Fruit fly (Drosophila melanogaster) whole organism, embryonic: ENCODE measurements around the gene Cpr67Fb.
A peak's percentile ranks its signal among the peaks of the same experiment; 100 is the strongest.

Experiments used
- Abd-B ChIP-seq: fragments of 200-800 bp; sonication (Bioruptor generic); optimal IDR thresholded peaks from 2 replicates; lab custom pipeline; 2018; ENCODE audit warnings: missing biosample characterization, mild to moderate bottlenecking, missing genetic modification characterization, moderate library complexity
- Atf6 ChIP-seq: fragments of 200-800 bp; sonication (Bioruptor generic); IDR thresholded peaks from 2 replicates; pipeline ENCODE4 v1.3.6; 2022; ENCODE audit warnings: missing biosample characterization, missing genetic modification characterization
- Bdp1 ChIP-seq: fragments of 200-800 bp; sonication (Bioruptor generic); optimal IDR thresholded peaks from 3 replicates; lab custom pipeline; 2016; ENCODE audit warnings: missing biosample characterization, missing genetic modification characterization
- CG1233 ChIP-seq: fragments of 200-800 bp; sonication (Bioruptor generic); optimal IDR thresholded peaks from 4 replicates; lab custom pipeline; 2018; ENCODE audit warnings: missing biosample characterization, mild to moderate bottlenecking, missing genetic modification characterization
- CG13775 ChIP-seq: fragments of 200-800 bp; sonication (Bioruptor generic); optimal IDR thresholded peaks from 3 replicates; lab custom pipeline; 2017; ENCODE audit warnings: missing biosample characterization, mild to moderate bottlenecking, missing genetic modification characterization
- CG13894 ChIP-seq: fragments of 200-800 bp; sonication (Bioruptor generic); optimal IDR thresholded peaks from 3 replicates; lab custom pipeline; 2018; ENCODE audit warnings: missing biosample characterization, mild to moderate bottlenecking, missing genetic modification characterization, moderate library complexity
- CG2712 ChIP-seq: fragments of 200-800 bp; optimal IDR thresholded peaks from 3 replicates; lab custom pipeline; 2019; ENCODE audit warnings: missing biosample characterization, mild to moderate bottlenecking, missing genetic modification characterization, moderate library complexity
- CG31365 ChIP-seq: fragments of 200-800 bp; sonication (Bioruptor generic); optimal IDR thresholded peaks from 2 replicates; lab custom pipeline; 2018; ENCODE audit warnings: missing biosample characterization, mild to moderate bottlenecking, missing genetic modification characterization
- CG3163 ChIP-seq: fragments of 200-800 bp; sonication (Bioruptor generic); optimal IDR thresholded peaks from 3 replicates; lab custom pipeline; 2016; ENCODE audit warnings: missing biosample characterization, missing genetic modification characterization
- CG32767 ChIP-seq: fragments of 200-800 bp; sonication (Bioruptor generic); IDR thresholded peaks from 2 replicates; pipeline ENCODE4 v1.3.6; 2022; ENCODE audit warnings: missing biosample characterization, missing genetic modification characterization
- CG32772 ChIP-seq: fragments of 200-800 bp; sonication (Bioruptor generic); IDR thresholded peaks from 2 replicates; pipeline ENCODE4 v1.3.6; 2022; ENCODE audit warnings: missing biosample characterization, missing genetic modification characterization
- CG34224 ChIP-seq: fragments of 200-800 bp; sonication (Bioruptor generic); IDR thresholded peaks from 3 replicates; pipeline ENCODE4 v1.3.6; 2022; ENCODE audit warnings: missing biosample characterization, missing genetic modification characterization; ENCODE audit not compliant: partially characterized antibody
- CG4360 ChIP-seq: fragments of 200-800 bp; sonication (Bioruptor generic); IDR thresholded peaks from 2 replicates; pipeline ENCODE4 v1.3.6; 2022; ENCODE audit warnings: missing biosample characterization, missing genetic modification characterization
- CG6854 ChIP-seq: fragments of 200-800 bp; sonication (Bioruptor generic); optimal IDR thresholded peaks from 3 replicates; lab custom pipeline; 2017; ENCODE audit warnings: missing biosample characterization, mild to moderate bottlenecking, missing genetic modification characterization
- CG8089 ChIP-seq: fragments of 200-800 bp; sonication (Bioruptor generic); optimal IDR thresholded peaks from 3 replicates; lab custom pipeline; 2016; ENCODE audit warnings: missing biosample characterization, missing genetic modification characterization
- CG8290 ChIP-seq, 3 experiments: fragments of 200-800 bp; sonication (Bioruptor generic); optimal IDR thresholded peaks; 2 replicates each; lab custom pipeline; 2016 to 2019; ENCODE audit warnings: missing biosample characterization in 3 of 3, missing genetic modification characterization in 3 of 3, mild to moderate bottlenecking in 2 of 3, moderate library complexity in 1 of 3
- CG9727 ChIP-seq: fragments of 200-800 bp; sonication (Bioruptor generic); optimal IDR thresholded peaks from 3 replicates; lab custom pipeline; 2017; ENCODE audit warnings: missing biosample characterization, mild to moderate bottlenecking, missing genetic modification characterization
- CG9932 ChIP-seq: fragments of 200-800 bp; sonication (Bioruptor generic); IDR thresholded peaks from 2 replicates; pipeline ENCODE4 v1.3.6; 2022; ENCODE audit warnings: missing biosample characterization, missing genetic modification characterization
- Dbx ChIP-seq: fragments of 200-800 bp; sonication (Bioruptor generic); IDR thresholded peaks from 3 replicates; pipeline ENCODE4 v1.3.6; 2022; ENCODE audit warnings: missing biosample characterization, missing genetic modification characterization
- Deaf1 ChIP-seq: fragments of 200-800 bp; optimal IDR thresholded peaks from 3 replicates; lab custom pipeline; 2019; ENCODE audit warnings: missing biosample characterization, mild to moderate bottlenecking, missing genetic modification characterization, moderate library complexity
- Hey ChIP-seq: fragments of 200-800 bp; sonication (Bioruptor generic); optimal IDR thresholded peaks from 3 replicates; lab custom pipeline; 2018; ENCODE audit warnings: missing biosample characterization, mild to moderate bottlenecking, missing genetic modification characterization
- Hmr ChIP-seq: fragments of 200-800 bp; sonication (Bioruptor generic); optimal IDR thresholded peaks from 3 replicates; lab custom pipeline; 2017; ENCODE audit warnings: mild to moderate bottlenecking, missing biosample characterization, missing genetic modification reagents, missing genetic modification characterization
- Hr39 ChIP-seq: fragments of >200 bp; optimal IDR thresholded peaks from 2 replicates; lab custom pipeline; 2017
- Hr78 ChIP-seq, 2 experiments: fragments of 200-800 bp in 1 of 2; fragments of >200 bp in 1 of 2; sonication (Bioruptor generic) in 1 of 2; optimal IDR thresholded peaks; 2 replicates each; lab custom pipeline; 2017 to 2019; ENCODE audit warnings: missing biosample characterization in 2 of 2, missing genetic modification characterization in 2 of 2, mild to moderate bottlenecking in 1 of 2, moderate library complexity in 1 of 2
- Jarid2 ChIP-seq: fragments of 200-800 bp; sonication (Bioruptor generic); optimal IDR thresholded peaks from 3 replicates; lab custom pipeline; 2017; ENCODE audit warnings: mild to moderate bottlenecking, missing biosample characterization, missing genetic modification reagents, missing genetic modification characterization
- Med ChIP-seq: fragments of 200-800 bp; sonication (Bioruptor generic); peaks from one replicate; lab custom pipeline; 2016; ENCODE audit warnings: missing biosample characterization, missing genetic modification characterization, mild to moderate bottlenecking, inconsistent platforms, moderate library complexity
- Sry-β ChIP-seq: fragments of 200-800 bp; sonication (Bioruptor generic); optimal IDR thresholded peaks from 2 replicates; lab custom pipeline; 2018; ENCODE audit warnings: missing biosample characterization, mild to moderate bottlenecking, missing genetic modification characterization, moderate library complexity
- Tbp ChIP-seq: fragments of >200 bp; optimal IDR thresholded peaks from 2 replicates; lab custom pipeline; 2018; ENCODE audit warnings: missing biosample characterization, missing genetic modification characterization
- ase ChIP-seq: fragments of 200-800 bp; sonication (Bioruptor generic); IDR thresholded peaks from 3 replicates; pipeline ENCODE4 v1.3.6; 2022; ENCODE audit warnings: missing biosample characterization, missing genetic modification characterization
- cad ChIP-seq: fragments of >200 bp; optimal IDR thresholded peaks from 2 replicates; lab custom pipeline; 2017; ENCODE audit warnings: missing biosample characterization, missing genetic modification characterization
- cato ChIP-seq: fragments of 200-800 bp; sonication (Bioruptor generic); optimal IDR thresholded peaks from 2 replicates; lab custom pipeline; 2016; ENCODE audit warnings: missing biosample characterization, missing genetic modification characterization, borderline replicate concordance
- chinmo ChIP-seq: fragments of 200-800 bp; sonication (Bioruptor generic); IDR thresholded peaks from 4 replicates; pipeline ENCODE4 v1.3.6; 2022; ENCODE audit warnings: missing biosample characterization, missing genetic modification characterization; ENCODE audit not compliant: partially characterized antibody
- corto ChIP-seq: fragments of 200-800 bp; sonication (Bioruptor generic); optimal IDR thresholded peaks from 2 replicates; lab custom pipeline; 2016; ENCODE audit warnings: missing biosample characterization, mild to moderate bottlenecking, missing genetic modification characterization, moderate library complexity
- crol ChIP-seq: fragments of 200-800 bp; sonication (Bioruptor generic); IDR thresholded peaks from 2 replicates; pipeline ENCODE4 v1.3.6; 2022; ENCODE audit warnings: missing biosample characterization, missing genetic modification characterization
- danr ChIP-seq: fragments of 200-800 bp; sonication (Bioruptor generic); IDR thresholded peaks from 2 replicates; pipeline ENCODE4 v1.3.6; 2022; ENCODE audit warnings: missing biosample characterization, missing genetic modification characterization
- exex ChIP-seq: fragments of 200-800 bp; sonication (Bioruptor generic); optimal IDR thresholded peaks from 4 replicates; lab custom pipeline; 2018; ENCODE audit warnings: missing biosample characterization, mild to moderate bottlenecking, missing genetic modification characterization, moderate library complexity
- gcm2 ChIP-seq: fragments of 200-800 bp; sonication (Bioruptor generic); optimal IDR thresholded peaks from 2 replicates; lab custom pipeline; 2016; ENCODE audit warnings: missing biosample characterization, missing genetic modification characterization
- grn ChIP-seq: fragments of 200-800 bp; sonication (Bioruptor generic); optimal IDR thresholded peaks from 3 replicates; lab custom pipeline; 2017; ENCODE audit warnings: missing biosample characterization, missing genetic modification characterization
- klu ChIP-seq: fragments of 200-800 bp; sonication (Bioruptor generic); IDR thresholded peaks from 2 replicates; pipeline ENCODE4 v1.3.6; 2022; ENCODE audit warnings: missing biosample characterization, missing genetic modification characterization
- mam ChIP-seq: fragments of 200-800 bp; sonication (Bioruptor generic); optimal IDR thresholded peaks from 3 replicates; lab custom pipeline; 2016; ENCODE audit warnings: missing biosample characterization, missing genetic modification characterization
- oc ChIP-seq: fragments of 200-800 bp; sonication (Bioruptor generic); optimal IDR thresholded peaks from 2 replicates; lab custom pipeline; 2018; ENCODE audit warnings: missing biosample characterization, mild to moderate bottlenecking, missing genetic modification characterization, moderate library complexity
- onecut ChIP-seq: fragments of 200-800 bp; sonication (Bioruptor generic); IDR thresholded peaks from 2 replicates; pipeline ENCODE4 v1.3.6; 2022; ENCODE audit warnings: missing biosample characterization, missing genetic modification characterization
- org-1 ChIP-seq: fragments of 200-800 bp; sonication (Bioruptor generic); optimal IDR thresholded peaks from 2 replicates; lab custom pipeline; 2017; ENCODE audit warnings: missing biosample characterization, missing genetic modification characterization
- repo ChIP-seq: fragments of 200-800 bp; sonication (Bioruptor generic); optimal IDR thresholded peaks from 2 replicates; lab custom pipeline; 2016; ENCODE audit warnings: missing biosample characterization, missing genetic modification characterization
- schlank ChIP-seq: fragments of 200-800 bp; sonication (Bioruptor generic); optimal IDR thresholded peaks from 2 replicates; lab custom pipeline; 2018; ENCODE audit warnings: missing biosample characterization, mild to moderate bottlenecking, missing genetic modification characterization
- sima ChIP-seq: fragments of 200-800 bp; sonication (Bioruptor generic); optimal IDR thresholded peaks from 2 replicates; lab custom pipeline; 2016; ENCODE audit warnings: missing biosample characterization, missing genetic modification characterization
- sna ChIP-seq: fragments of 200-800 bp; sonication (Bioruptor generic); IDR thresholded peaks from 2 replicates; pipeline ENCODE4 v1.3.6; 2022; ENCODE audit warnings: missing biosample characterization, missing genetic modification characterization; ENCODE audit not compliant: partially characterized antibody
- vvl ChIP-seq: fragments of 200-800 bp; sonication (Bioruptor generic); IDR thresholded peaks from 2 replicates; pipeline ENCODE4 v1.3.6; 2022; ENCODE audit warnings: missing biosample characterization, missing genetic modification characterization
- z ChIP-seq: fragments of 200-800 bp; sonication (Bioruptor generic); IDR thresholded peaks from 3 replicates; pipeline ENCODE4 v1.3.6; 2022; ENCODE audit warnings: missing biosample characterization, missing genetic modification characterization

The Cpr67Fb gene

DNA sequence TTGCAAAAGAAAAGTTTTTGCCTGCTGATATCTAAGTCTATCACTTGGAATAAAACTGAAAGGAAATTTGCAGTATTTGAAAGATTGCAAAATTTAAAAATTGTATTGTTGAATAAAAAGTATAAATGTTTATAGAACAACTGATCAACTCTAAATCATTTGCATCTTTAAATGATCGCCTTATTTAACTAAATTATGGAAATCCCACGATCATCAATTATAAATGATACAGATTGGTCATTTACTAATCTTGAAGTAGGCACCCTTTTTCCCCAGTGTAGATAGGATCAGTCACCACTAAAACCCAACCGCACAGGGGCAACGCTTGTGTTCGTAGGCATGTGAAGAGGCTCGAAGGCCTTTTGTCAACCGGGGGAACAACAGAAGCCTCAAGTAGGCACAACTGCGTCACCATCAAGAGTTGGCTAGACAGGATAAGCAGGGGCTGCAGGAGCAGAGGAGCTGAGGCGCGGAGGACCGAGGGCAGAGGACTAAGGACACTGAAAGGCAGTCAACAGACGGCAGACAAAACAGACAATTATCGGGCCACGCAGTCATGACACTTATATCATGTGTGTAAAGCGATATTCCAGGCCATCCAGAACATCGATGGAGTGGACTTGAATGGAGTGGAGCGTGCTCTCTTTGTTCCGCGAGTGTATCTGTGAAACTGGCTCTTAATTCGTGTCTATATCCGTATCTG is 46.0 kb upstream of the Cpr67Fb start (continued):
- TF ChIP-seq schlank (tag; lab: Kevin White, UChicago) (no peak), CG8089 (GFP tag; lab: Kevin White, UChicago) (no peak), klu (GFP tag; lab: Robert Waterston, UW) (no peak), Hr78 (GFP tag; optimal IDR thresholded peaks at IDR 0.05; lab: Kevin White, UChicago) (no peak), ase (GFP tag; lab: Robert Waterston, UW) (no peak), gcm2 (GFP tag; lab: Kevin White, UChicago) (no peak), CG1233 (GFP tag; lab: Kevin White, UChicago) (peak; percentile 39), corto (no peak), Atf6 (GFP tag; lab: Robert Waterston, UW) (no peak), CG2712 (tag; lab: Kevin White, UChicago) (peak; percentile 78), sima (GFP tag; lab: Kevin White, UChicago) (no peak), repo (GFP tag; lab: Kevin White, UChicago) (no peak), Tbp (GFP tag; lab: Kevin White, UChicago) (no peak), CG32772 (GFP tag; lab: Robert Waterston, UW) (no peak), mam (GFP tag; lab: Kevin White, UChicago) (no peak), vvl (no peak), Abd-B (GFP tag; lab: Kevin White, UChicago) (no peak), cato (GFP tag; lab: Kevin White, UChicago) (peak; percentile 2), onecut (GFP tag; lab: Robert Waterston, UW) (no peak), Hr39 (lab: Kevin White, UChicago) (no peak), sna (GFP tag; lab: Robert Waterston, UW) (no peak), danr (GFP tag; lab: Robert Waterston, UW) (no peak), Dbx (GFP tag; lab: Robert Waterston, UW) (no peak), org-1 (GFP tag; lab: Kevin White, UChicago) (peak; percentile 39), Jarid2 (GFP tag; lab: Kevin White, UChicago) (no peak), CG6854 (GFP tag; lab: Kevin White, UChicago) (no peak), CG3163 (GFP tag; lab: Kevin White, UChicago) (peak; percentile 3), Hmr (no peak), CG8290 (GFP tag; optimal IDR thresholded peaks at IDR 0.05; lab: Kevin White, UChicago) (no peak), CG8290 (tag; optimal IDR thresholded peaks at IDR 0.05; lab: Kevin White, UChicago) (no peak), crol (GFP tag; lab: Robert Waterston, UW) (peak; percentile 55), CG34224 (GFP tag; lab: Robert Waterston, UW) (no peak), exex (tag; lab: Kevin White, UChicago) (no peak), CG31365 (tag; lab: Kevin White, UChicago) (no peak), Hey (tag; lab: Kevin White, UChicago) (no peak), CG9727 (GFP tag; lab: Kevin White, UChicago) (peak; percentile 86)
- TF ChIP-seq, all 482 proteins: peak for 101

DNA sequence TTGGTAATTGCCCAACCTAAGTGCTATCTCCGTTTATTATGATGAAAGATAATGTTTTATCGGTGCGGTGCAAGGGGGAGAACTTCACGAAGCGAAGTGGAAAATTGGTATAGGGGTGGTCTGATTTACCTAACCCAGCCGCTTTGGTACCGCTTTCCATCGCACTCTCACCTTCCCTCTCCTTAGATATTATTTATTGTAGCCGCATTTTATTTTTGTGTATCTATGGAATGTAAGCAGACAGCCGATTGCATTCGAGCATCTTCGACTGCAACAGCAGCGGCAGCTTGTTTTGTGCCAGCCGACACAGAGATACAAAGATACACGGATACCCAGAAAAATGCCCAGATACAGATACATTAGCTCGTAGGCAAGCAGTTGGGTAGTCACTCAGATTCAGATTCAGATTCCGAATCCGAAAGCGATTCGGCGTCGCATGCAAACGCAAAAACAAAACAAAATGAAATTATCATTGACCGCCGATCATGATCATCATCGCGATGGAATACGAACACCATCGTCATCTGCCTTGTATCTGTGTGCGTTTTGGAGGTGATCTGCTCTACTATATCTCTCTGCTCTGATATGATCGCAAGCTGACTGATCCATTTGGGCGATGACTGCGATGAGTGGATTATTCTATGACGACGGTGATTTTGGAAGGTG is 45.1 kb upstream of the Cpr67Fb start:
- TF ChIP-seq Sry-β (GFP tag; lab: Kevin White, UChicago) (no peak), cad (GFP tag; lab: Kevin White, UChicago) (peak; percentile 61), Deaf1 (tag; lab: Kevin White, UChicago) (peak; percentile 80), oc (tag; lab: Kevin White, UChicago) (peak; percentile 45), CG32767 (GFP tag; lab: Robert Waterston, UW) (peak; percentile 71), CG9932 (no peak), CG13775 (GFP tag; lab: Kevin White, UChicago) (no peak), CG13894 (tag; lab: Kevin White, UChicago) (peak; percentile 85), z (peak; percentile 64; the same call in 2 of the 3 replicates), CG4360 (peak; percentile 45), chinmo (peak; percentile 70; the same call in 1 of the 4 replicates), CG8290 (GFP tag; optimal IDR thresholded peaks at IDR 0.05; lab: Kevin White, UChicago) (no peak), CG8290 (tag; optimal IDR thresholded peaks at IDR 0.05; lab: Kevin White, UChicago) (peak in 1 of 2 experiments; percentile 54), Bdp1 (GFP tag; lab: Kevin White, UChicago) (no peak), grn (GFP tag; lab: Kevin White, UChicago) (peak; percentile 95), Med (GFP tag; lab: Kevin White, UChicago) (peak; percentile 40)
